Worm (Caenorhabditis elegans) whole organism, L4 larva: ENCODE results near the gene srw-35.
A peak's percentile ranks its signal among the peaks of the same experiment; 100 is the strongest.

Experiments used
- D1046.2 ChIP-seq: fragments of 200-800 bp; sonication (Bioruptor generic); IDR thresholded peaks from 2 replicates; pipeline ENCODE4 v1.3.6; 2022; ENCODE audit warnings: missing genetic modification characterization, missing compliant biosample characterization
- F10B5.3 ChIP-seq: sonication (generic microtip); optimal IDR thresholded peaks from 2 replicates; lab custom pipeline; 2016; ENCODE audit warnings: mild to moderate bottlenecking, missing genetic modification characterization, missing compliant biosample characterization
- F49E8.2 ChIP-seq: sonication (generic microtip); optimal IDR thresholded peaks from 2 replicates; lab custom pipeline; 2016; ENCODE audit warnings: missing compliant biosample characterization, mild to moderate bottlenecking, missing genetic modification characterization, borderline replicate concordance
- T20F7.1 ChIP-seq: fragments of 200-800 bp; sonication (Bioruptor generic); optimal IDR thresholded peaks from 2 replicates; lab custom pipeline; 2018; ENCODE audit warnings: mild to moderate bottlenecking, missing genetic modification characterization, missing compliant biosample characterization
- Y48G9A.11 ChIP-seq: fragments of 200-800 bp; sonication (Bioruptor generic); IDR thresholded peaks from 2 replicates; pipeline ENCODE4 v1.3.6; 2022; ENCODE audit warnings: missing genetic modification reagents, missing genetic modification characterization, missing compliant biosample characterization
- Y5F2A.4 ChIP-seq: fragments of 200-800 bp; sonication (Bioruptor generic); optimal IDR thresholded peaks from 2 replicates; lab custom pipeline; 2018; ENCODE audit warnings: mild to moderate bottlenecking, missing genetic modification characterization, missing compliant biosample characterization
- aly-2 ChIP-seq: sonication (generic microtip); optimal IDR thresholded peaks from 2 replicates; lab custom pipeline; 2018; ENCODE audit warnings: missing biosample characterization, missing genetic modification characterization
- ceh-44 ChIP-seq: fragments of 200-800 bp; sonication (Bioruptor generic); IDR thresholded peaks from 2 replicates; pipeline ENCODE4 v1.3.6; 2022; ENCODE audit warnings: missing genetic modification reagents, missing genetic modification characterization, missing compliant biosample characterization
- cey-2 ChIP-seq: sonication (generic microtip); optimal IDR thresholded peaks from 3 replicates; lab custom pipeline; 2017; ENCODE audit warnings: missing genetic modification characterization, mild to moderate bottlenecking, missing compliant biosample characterization, antibody characterized with exemption, borderline replicate concordance; ENCODE audit not compliant: insufficient read depth
- daf-12 ChIP-seq: fragments of 150-350 bp; optimal IDR thresholded peaks from 2 replicates; lab custom pipeline; 2014; ENCODE audit warnings: missing biosample characterization, missing genetic modification reagents, missing genetic modification characterization
- dmd-6 ChIP-seq: fragments of 200-800 bp; sonication (Bioruptor generic); IDR thresholded peaks from 2 replicates; pipeline ENCODE4 v1.3.6; 2022; ENCODE audit warnings: missing genetic modification reagents, missing genetic modification characterization, missing compliant biosample characterization
- dmd-9 ChIP-seq: fragments of 200-800 bp; sonication (Bioruptor generic); IDR thresholded peaks from 2 replicates; pipeline ENCODE4 v1.3.6; 2022; ENCODE audit warnings: missing genetic modification reagents, missing genetic modification characterization, missing compliant biosample characterization
- duxl-1 ChIP-seq: sonication (generic microtip); optimal IDR thresholded peaks from 2 replicates; lab custom pipeline; 2016; ENCODE audit warnings: mild to moderate bottlenecking, missing genetic modification characterization, moderate library complexity, missing compliant biosample characterization; ENCODE audit not compliant: poor library complexity
- egl-27 ChIP-seq: sonication (generic microtip); optimal IDR thresholded peaks from 3 replicates; lab custom pipeline; 2017; ENCODE audit warnings: missing biosample characterization, missing genetic modification reagents, missing genetic modification characterization
- gei-8 ChIP-seq: fragments of 200-800 bp; sonication (Bioruptor generic); optimal IDR thresholded peaks from 2 replicates; lab custom pipeline; 2018; ENCODE audit warnings: mild to moderate bottlenecking, missing genetic modification characterization, missing compliant biosample characterization
- hif-1 ChIP-seq, 2 experiments: sonication (generic microtip); optimal IDR thresholded peaks; 2 replicates each; lab custom pipeline; 2016 to 2017; ENCODE audit warnings: missing compliant biosample characterization in 2 of 2, missing genetic modification characterization in 2 of 2, missing genetic modification reagents in 2 of 2, missing genotype in 2 of 2, mild to moderate bottlenecking in 1 of 2
- hlh-30 ChIP-seq: sonication (generic microtip); optimal IDR thresholded peaks from 2 replicates; lab custom pipeline; 2017; ENCODE audit warnings: antibody characterized with exemption, mild to moderate bottlenecking, missing genetic modification characterization, missing compliant biosample characterization; ENCODE audit not compliant: insufficient read depth
- lin-15B ChIP-seq: fragments of 150-350 bp; sonication (generic microtip); optimal IDR thresholded peaks from 3 replicates; lab custom pipeline; 2014; ENCODE audit warnings: missing biosample characterization, missing genetic modification characterization
- lin-29 ChIP-seq: fragments of 200-800 bp; sonication (Bioruptor generic); IDR thresholded peaks from 2 replicates; pipeline ENCODE4 v1.3.6; 2022; ENCODE audit warnings: missing genetic modification reagents, missing genetic modification characterization, missing compliant biosample characterization
- lir-3 ChIP-seq: sonication (generic microtip); optimal IDR thresholded peaks from 2 replicates; lab custom pipeline; 2016; ENCODE audit warnings: mild to moderate bottlenecking, missing genetic modification characterization, missing compliant biosample characterization
- madf-5 ChIP-seq, 2 experiments: fragments of 200-800 bp; sonication (Bioruptor generic); IDR thresholded peaks; 2 replicates each; pipeline ENCODE4 v1.3.6; 2022; ENCODE audit warnings: missing compliant biosample characterization in 2 of 2, missing genetic modification characterization in 2 of 2
- mep-1 ChIP-seq: fragments of 150-350 bp; sonication (generic microtip); optimal IDR thresholded peaks from 3 replicates; lab custom pipeline; 2014; ENCODE audit warnings: missing biosample characterization, missing genetic modification characterization
- mes-2 ChIP-seq: sonication (generic microtip); optimal IDR thresholded peaks from 2 replicates; lab custom pipeline; 2016; ENCODE audit warnings: missing genotype, mild to moderate bottlenecking, missing genetic modification characterization, missing compliant biosample characterization; ENCODE audit not compliant: poor library complexity, severe bottlenecking
- mxl-2 ChIP-seq: fragments of 200-800 bp; sonication (Bioruptor generic); conservative IDR thresholded peaks from 2 replicates; pipeline ENCODE4 v1.3.6; 2022; ENCODE audit warnings: missing genetic modification reagents, missing genetic modification characterization, missing compliant biosample characterization
- mxl-3 ChIP-seq: fragments of 200-800 bp; sonication (Bioruptor generic); optimal IDR thresholded peaks from 2 replicates; lab custom pipeline; 2018; ENCODE audit warnings: mild to moderate bottlenecking, missing genetic modification characterization, missing compliant biosample characterization
- nhr-102 ChIP-seq: sonication (generic microtip); optimal IDR thresholded peaks from 2 replicates; lab custom pipeline; 2016; ENCODE audit warnings: mild to moderate bottlenecking, missing genetic modification characterization, moderate library complexity, missing compliant biosample characterization
- nhr-11 ChIP-seq: fragments of 150-350 bp; optimal IDR thresholded peaks from 2 replicates; lab custom pipeline; 2014; ENCODE audit warnings: missing biosample characterization, missing genetic modification characterization
- nhr-28 ChIP-seq: fragments of 150-350 bp; optimal IDR thresholded peaks from 2 replicates; lab custom pipeline; 2014; ENCODE audit warnings: missing biosample characterization, missing genetic modification characterization
- nhr-48 ChIP-seq: sonication (generic microtip); optimal IDR thresholded peaks from 2 replicates; lab custom pipeline; 2016; ENCODE audit warnings: mild to moderate bottlenecking, missing genetic modification characterization, missing compliant biosample characterization
- nhr-6 ChIP-seq: fragments of 150-350 bp; optimal IDR thresholded peaks from 2 replicates; lab custom pipeline; 2014; ENCODE audit warnings: missing biosample characterization, missing genetic modification characterization
- php-3 ChIP-seq: fragments of 200-800 bp; sonication (Bioruptor generic); IDR thresholded peaks from 2 replicates; pipeline ENCODE4 v1.3.6; 2022; ENCODE audit warnings: missing genetic modification reagents, missing genetic modification characterization, missing compliant biosample characterization
- saeg-2 ChIP-seq: fragments of 200-800 bp; sonication (Bioruptor generic); IDR thresholded peaks from 2 replicates; pipeline ENCODE4 v1.3.6; 2022; ENCODE audit warnings: missing genetic modification reagents, missing genetic modification characterization, missing compliant biosample characterization
- sdz-12 ChIP-seq: fragments of 200-800 bp; sonication (Bioruptor generic); optimal IDR thresholded peaks from 2 replicates; lab custom pipeline; 2018; ENCODE audit warnings: mild to moderate bottlenecking, missing genetic modification characterization, missing compliant biosample characterization
- set-16 ChIP-seq: fragments of 200-800 bp; sonication (Bioruptor generic); IDR thresholded peaks from 2 replicates; pipeline ENCODE4 v1.3.6; 2022; ENCODE audit warnings: missing genetic modification reagents, missing genetic modification characterization, missing compliant biosample characterization
- snpc-1.2 ChIP-seq: fragments of 200-800 bp; sonication (Bioruptor generic); IDR thresholded peaks from 2 replicates; pipeline ENCODE4 v1.3.6; 2022; ENCODE audit warnings: missing genetic modification reagents, missing genetic modification characterization, missing compliant biosample characterization
- snpc-4 ChIP-seq: fragments of 150-350 bp; optimal IDR thresholded peaks from 2 replicates; lab custom pipeline; 2014; ENCODE audit warnings: missing biosample characterization, missing genetic modification characterization
- tra-1 ChIP-seq: fragments of 200-800 bp; sonication (Bioruptor generic); IDR thresholded peaks from 2 replicates; pipeline ENCODE4 v1.3.6; 2022; ENCODE audit warnings: missing genetic modification reagents, missing genetic modification characterization, missing compliant biosample characterization
- unc-62 ChIP-seq, 3 experiments: fragments of 150-350 bp in 1 of 3; sonication (generic microtip); optimal IDR thresholded peaks in 2 of 3; peaks in 1 of 3; 1 replicate in 1 of 3; 2 replicates in 2 of 3; lab custom pipeline; 2014 to 2017; ENCODE audit warnings: missing biosample characterization in 3 of 3, missing genetic modification characterization in 3 of 3, missing genetic modification reagents in 3 of 3, missing genotype in 1 of 3
- vab-7 ChIP-seq: fragments of 200-800 bp; sonication (Bioruptor generic); IDR thresholded peaks from 2 replicates; pipeline ENCODE4 v1.3.6; 2022; ENCODE audit warnings: missing genetic modification reagents, missing genetic modification characterization, missing compliant biosample characterization
- zfp-2 ChIP-seq: sonication (generic microtip); optimal IDR thresholded peaks from 2 replicates; lab custom pipeline; 2016; ENCODE audit warnings: mild to moderate bottlenecking, missing genetic modification characterization, missing compliant biosample characterization
- zip-11 ChIP-seq: fragments of 200-800 bp; sonication (Bioruptor generic); IDR thresholded peaks from 2 replicates; pipeline ENCODE4 v1.3.6; 2022; ENCODE audit warnings: missing genetic modification characterization, missing compliant biosample characterization
- ztf-7 ChIP-seq: fragments of 150-350 bp; optimal IDR thresholded peaks from 2 replicates; lab custom pipeline; 2014; ENCODE audit warnings: missing biosample characterization, missing genetic modification characterization

Gene srw-35

DNA sequence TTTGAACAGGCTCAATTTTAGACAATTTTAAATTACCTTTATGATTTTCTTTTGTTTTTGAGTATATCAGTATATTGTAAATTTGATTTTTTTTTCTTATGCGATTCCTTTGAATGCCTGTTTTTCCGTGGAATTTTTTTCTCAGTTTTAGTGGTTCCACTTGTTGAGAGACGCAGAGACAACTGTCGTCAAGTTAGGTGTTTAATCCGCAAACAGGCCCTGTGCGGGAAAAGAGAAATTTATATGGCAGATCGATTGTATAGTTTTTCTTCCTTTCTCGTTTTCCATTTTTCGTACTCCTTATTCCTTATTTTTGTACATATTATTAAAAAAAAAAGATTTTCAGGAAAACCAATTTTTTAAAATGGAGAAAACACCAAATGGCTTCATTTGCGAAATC is 26.7 kb downstream of the srw-35 start, which contains the start of gene F36D3.1 (continued):
- TF ChIP-seq set-16 (no peak), mxl-3 (GFP tag; lab: Kevin White, UChicago) (no peak), nhr-6 (tag; lab: Kevin White, UChicago) (no peak), php-3 (no peak), tra-1 (GFP tag; lab: Robert Waterston, UW) (no peak), vab-7 (GFP tag; lab: Robert Waterston, UW) (no peak), mep-1 (tag; lab: Kevin White, UChicago) (no peak), F49E8.2 (tag; lab: Kevin White, UChicago) (no peak), Y5F2A.4 (GFP tag; lab: Kevin White, UChicago) (no peak), lir-3 (tag; lab: Kevin White, UChicago) (no peak), sdz-12 (no peak), nhr-28 (tag; lab: Kevin White, UChicago) (peak; percentile 25), saeg-2 (GFP tag; lab: Robert Waterston, UW) (no peak), egl-27 (tag; lab: Kevin White, UChicago) (no peak), duxl-1 (no peak), F10B5.3 (tag; lab: Kevin White, UChicago) (no peak), dmd-6 (0 out of 2 replicates have a peak, but pooled peaks have one; percentile 16), D1046.2 (GFP tag; lab: Robert Waterston, UW) (no peak), Y48G9A.11 (no peak), lin-15B (tag; lab: Kevin White, UChicago) (no peak), lin-29 (GFP tag; lab: Robert Waterston, UW) (no peak), unc-62 (GFP tag; optimal IDR thresholded peaks at IDR 0.05 in 1 of 2; lab: Kevin White, UChicago) (peak in 1 of 2 experiments; percentile 3), unc-62 (tag; optimal IDR thresholded peaks at IDR 0.05; lab: Kevin White, UChicago) (no peak), madf-5 (GFP tag; IDR thresholded peaks at IDR 0.05; lab: Robert Waterston, UW) (no peak), T20F7.1 (GFP tag; lab: Kevin White, UChicago) (no peak), mes-2 (tag; lab: Kevin White, UChicago) (peak; percentile 67), snpc-4 (tag; lab: Kevin White, UChicago) (no peak)

DNA sequence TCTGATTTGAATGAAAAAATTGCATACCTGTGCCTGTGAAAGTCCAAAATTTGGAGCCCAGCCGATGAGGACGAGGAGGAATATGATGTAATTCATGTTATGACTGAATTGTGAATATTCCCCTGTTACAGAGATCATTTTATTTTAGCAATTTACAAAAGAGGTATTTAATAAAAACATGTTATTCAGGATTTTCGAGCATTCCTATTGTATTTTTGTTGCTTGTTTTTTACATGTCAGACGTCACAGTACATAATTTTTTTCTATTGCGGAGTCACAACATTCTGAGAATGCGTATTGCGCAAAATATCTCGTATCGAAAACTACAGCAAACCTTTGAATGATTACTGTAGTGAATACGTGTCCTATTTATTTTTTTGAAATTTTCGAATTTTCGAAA is 30.9 kb downstream of the srw-35 start, which contains the start of gene F36D3.14:
F36D3.14 (minus strand) TSS at position 101 of the 400 bp plus-strand sequence.
- TF ChIP-seq dmd-6 (no peak), nhr-11 (tag; lab: Kevin White, UChicago) (no peak), unc-62 (GFP tag; optimal IDR thresholded peaks at IDR 0.05 in 1 of 2; lab: Kevin White, UChicago) (peak in 1 of 2 experiments; percentile 29), unc-62 (tag; optimal IDR thresholded peaks at IDR 0.05; lab: Kevin White, UChicago) (no peak)

DNA sequence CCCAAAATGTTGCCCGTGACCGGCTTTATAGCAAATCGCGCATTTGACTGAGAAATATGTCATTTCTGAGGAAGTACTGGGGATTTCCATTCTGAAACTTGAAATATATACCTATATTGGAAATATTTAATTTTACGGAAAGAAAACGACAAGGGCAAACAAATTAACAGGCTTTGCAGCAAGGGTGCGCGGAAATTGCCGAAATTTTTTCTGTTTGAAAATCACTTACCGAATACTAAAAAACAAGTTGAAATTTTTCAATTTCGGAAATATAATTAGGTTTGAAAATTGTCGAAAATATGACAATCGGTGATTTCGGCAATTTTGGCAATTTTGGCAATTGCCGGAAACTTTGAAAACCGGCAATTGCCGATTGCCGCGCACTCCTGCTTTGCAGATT is 33.5 kb downstream of the srw-35 start, which contains the start of gene nhr-54:
nhr-54 (minus strand) TSS at position 101 of the 400 bp plus-strand sequence.
- TF ChIP-seq ceh-44 (GFP tag; lab: Robert Waterston, UW), result no peak
- no peak for TF ChIP-seq dmd-9
- no peak for TF ChIP-seq lin-15B (tag; lab: Kevin White, UChicago)
- TF ChIP-seq mep-1 (tag; lab: Kevin White, UChicago), result no peak
- TF ChIP-seq zip-11, result no peak
- TF ChIP-seq hlh-30, result no peak
- TF ChIP-seq ztf-7 (tag; lab: Kevin White, UChicago), result no peak
- no peak for TF ChIP-seq cey-2 (tag; lab: Kevin White, UChicago)
- no peak for TF ChIP-seq nhr-102 (tag; lab: Kevin White, UChicago)
- TF ChIP-seq daf-12, result no peak
- no peak for TF ChIP-seq mxl-2
- no peak for TF ChIP-seq gei-8 (GFP tag; lab: Kevin White, UChicago)
- TF ChIP-seq mes-2 (tag; lab: Kevin White, UChicago), result no peak
- TF ChIP-seq set-16, result no peak
- no peak for TF ChIP-seq nhr-48
- no peak for TF ChIP-seq aly-2
- no peak for TF ChIP-seq zfp-2 (tag; lab: Kevin White, UChicago)
- no peak for TF ChIP-seq hif-1 (tag; optimal IDR thresholded peaks at IDR 0.05; lab: Kevin White, UChicago)
- TF ChIP-seq saeg-2 (GFP tag; lab: Robert Waterston, UW), result no peak
- TF ChIP-seq snpc-1.2, result no peak
